ENCODE assay signal across 2 worm cellular contexts in the genomic region with DNA sequence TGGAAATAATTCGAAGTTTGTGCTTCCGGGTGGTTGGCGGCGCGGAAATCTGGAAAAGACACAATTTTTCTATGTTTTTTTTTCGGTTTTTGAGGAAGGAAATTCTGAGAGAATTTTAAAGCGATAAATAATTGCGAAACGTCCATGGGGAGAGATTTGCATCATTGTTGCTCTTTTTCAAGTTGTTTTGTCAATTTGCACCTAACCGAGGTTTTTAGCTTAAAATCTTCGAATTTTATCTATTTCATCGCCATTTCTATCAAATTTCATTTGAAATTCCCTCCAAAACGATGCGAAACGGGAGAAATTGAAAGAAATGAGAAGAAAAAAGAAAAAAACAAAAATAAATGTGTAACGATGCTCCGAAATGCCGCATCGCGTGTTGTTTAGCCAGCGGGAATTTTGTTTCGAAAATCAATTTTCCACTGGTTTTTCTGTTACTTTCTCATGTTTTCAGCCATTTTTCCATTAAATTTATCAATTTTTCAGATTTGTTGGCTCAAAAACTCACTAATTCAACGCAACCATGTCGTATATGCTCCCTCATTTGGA.
A peak's percentile ranks its signal among the peaks of the same experiment; 100 is the strongest.
TF ChIP-seq lines count a peak whose summit lies in the region.

Gene nprt-1, minus strand, starts transcription at position 51 of the 552 bp plus-strand sequence.
Gene dib-1, plus strand, starts transcription at position 482 of the 552 bp plus-strand sequence.

TF ChIP-seq in whole organism, L1 larva, 84 proteins besides CTCF, POLR2A, EP300 and RAD21 (continued from another document):
- TF ChIP-seq snu-23 (GFP tag; optimal IDR thresholded peaks at IDR 0.05; lab: Kevin White, UChicago) (peak; percentile 78), grh-1 (GFP tag; IDR thresholded peaks at IDR 0.05; lab: Robert Waterston, UW) (no peak), lin-15B (tag; optimal IDR thresholded peaks at IDR 0.05; lab: Kevin White, UChicago) (no peak), elt-3 (tag; optimal IDR thresholded peaks at IDR 0.05; lab: Kevin White, UChicago) (no peak), fkh-10 (GFP tag; optimal IDR thresholded peaks at IDR 0.05; lab: Kevin White, UChicago) (no peak), isw-1 (GFP tag; IDR thresholded peaks at IDR 0.05; lab: Robert Waterston, UW) (peak; percentile 52), dsc-1 (tag; optimal IDR thresholded peaks at IDR 0.05; lab: Kevin White, UChicago) (peak; percentile 44), unc-30 (tag; optimal IDR thresholded peaks at IDR 0.05; lab: Kevin White, UChicago) (no peak), mdl-1 (tag; optimal IDR thresholded peaks at IDR 0.05; lab: Kevin White, UChicago) (peak in 1 of 2 experiments; percentile 16), unc-98 (GFP tag; IDR thresholded peaks at IDR 0.05; lab: Robert Waterston, UW) (no peak), rnt-1 (tag; optimal IDR thresholded peaks at IDR 0.05; lab: Kevin White, UChicago) (peak; percentile 48), fkh-4 (tag; optimal IDR thresholded peaks at IDR 0.05; lab: Kevin White, UChicago; ENCODE audit: borderline replicate concordance) (no peak), hpl-2 (GFP tag; optimal IDR thresholded peaks at IDR 0.05; lab: Kevin White, UChicago) (no peak), dpl-1 (GFP tag; optimal IDR thresholded peaks at IDR 0.05; lab: Kevin White, UChicago) (peak; percentile 88 to 93 (median 90)), efl-3 (GFP tag; optimal IDR thresholded peaks at IDR 0.05; lab: Kevin White, UChicago) (no peak), unc-130 (tag; optimal IDR thresholded peaks at IDR 0.05; lab: Kevin White, UChicago) (peak; percentile 28), nhr-85 (tag; lab: Kevin White, UChicago) (peak; percentile 63)

TF ChIP-seq in whole organism, L2 larva, 48 proteins besides CTCF, POLR2A, EP300 and RAD21 (continued from another document):
- peak; percentile 21 for TF ChIP-seq sma-9 (GFP tag; optimal IDR thresholded peaks at IDR 0.05; lab: Kevin White, UChicago)
- TF ChIP-seq sma-9 (tag; optimal IDR thresholded peaks at IDR 0.05; lab: Kevin White, UChicago), result no peak
- peak; percentile 64 for TF ChIP-seq nhr-129 (tag; optimal IDR thresholded peaks at IDR 0.05; lab: Kevin White, UChicago)
- TF ChIP-seq lin-39 (tag; optimal IDR thresholded peaks at IDR 0.05; lab: Kevin White, UChicago), result no peak
- no peak for TF ChIP-seq ama-1 (optimal IDR thresholded peaks at IDR 0.05; lab: Kevin White, UChicago)
- peak; percentile 64 for TF ChIP-seq crh-2 (tag; optimal IDR thresholded peaks at IDR 0.05; lab: Kevin White, UChicago)
- TF ChIP-seq nhr-11 (tag; optimal IDR thresholded peaks at IDR 0.05; lab: Kevin White, UChicago), result no peak
- no peak for TF ChIP-seq blmp-1 (tag; optimal IDR thresholded peaks at IDR 0.05; lab: Kevin White, UChicago; ENCODE audit: insufficient read depth)
- TF ChIP-seq aly-2 (tag; optimal IDR thresholded peaks at IDR 0.05; lab: Kevin White, UChicago), result no peak
- no peak for TF ChIP-seq ztf-11 (tag; optimal IDR thresholded peaks at IDR 0.05; lab: Kevin White, UChicago)
- TF ChIP-seq snpc-4 (tag; optimal IDR thresholded peaks at IDR 0.05; lab: Kevin White, UChicago), result no peak
- no peak for TF ChIP-seq skn-1 (tag; optimal IDR thresholded peaks at IDR 0.05; lab: Kevin White, UChicago)
